Worm (Caenorhabditis elegans) whole organism, midembryonic: ENCODE results near the gene jamp-1.
A peak's percentile ranks its signal among the peaks of the same experiment; 100 is the strongest.

ENCODE experiments used
- T22C8.4 ChIP-seq: fragments of 200-800 bp; sonication (Bioruptor generic); IDR thresholded peaks from 2 replicates; pipeline ENCODE4 v1.3.6; 2022; ENCODE audit warnings: missing genetic modification characterization, missing compliant biosample characterization
- cog-1 ChIP-seq: sonication (generic microtip); optimal IDR thresholded peaks from 2 replicates; lab custom pipeline; 2016; ENCODE audit warnings: missing genetic modification characterization, missing compliant biosample characterization
- flt-1 ChIP-seq: fragments of 200-800 bp; sonication (Bioruptor generic); IDR thresholded peaks from 2 replicates; pipeline ENCODE4 v1.3.6; 2022; ENCODE audit warnings: missing genetic modification characterization, missing compliant biosample characterization
- klf-2 ChIP-seq: fragments of 200-800 bp; sonication (Bioruptor generic); conservative IDR thresholded peaks from 2 replicates; pipeline ENCODE4 v1.3.6; 2022; ENCODE audit warnings: missing genetic modification reagents, missing genetic modification characterization, missing compliant biosample characterization
- med-1 ChIP-seq: sonication (generic microtip); optimal IDR thresholded peaks from 2 replicates; lab custom pipeline; 2017; ENCODE audit warnings: missing genetic modification characterization, mild to moderate bottlenecking, missing compliant biosample characterization, antibody characterized with exemption, missing genetic modification reagents; ENCODE audit not compliant: insufficient read depth
- ref-1 ChIP-seq: fragments of 200-800 bp; sonication (Bioruptor generic); conservative IDR thresholded peaks from 2 replicates; pipeline ENCODE4 v1.3.6; 2022; ENCODE audit warnings: missing genetic modification reagents, missing genetic modification characterization, missing compliant biosample characterization
- tab-1 ChIP-seq: fragments of 200-800 bp; sonication (Bioruptor generic); IDR thresholded peaks from 2 replicates; pipeline ENCODE4 v1.3.6; 2022; ENCODE audit warnings: missing genetic modification characterization, missing compliant biosample characterization
- ztf-23 ChIP-seq: fragments of 200-800 bp; sonication (Bioruptor generic); IDR thresholded peaks from 2 replicates; pipeline ENCODE4 v1.3.6; 2022; ENCODE audit warnings: missing genetic modification reagents, missing genetic modification characterization, missing compliant biosample characterization
- ztf-29 ChIP-seq: fragments of 200-800 bp; sonication (Bioruptor generic); IDR thresholded peaks from 2 replicates; pipeline ENCODE4 v1.3.6; 2022; ENCODE audit warnings: missing genetic modification reagents, missing genetic modification characterization, missing compliant biosample characterization

jamp-1 gene

DNA sequence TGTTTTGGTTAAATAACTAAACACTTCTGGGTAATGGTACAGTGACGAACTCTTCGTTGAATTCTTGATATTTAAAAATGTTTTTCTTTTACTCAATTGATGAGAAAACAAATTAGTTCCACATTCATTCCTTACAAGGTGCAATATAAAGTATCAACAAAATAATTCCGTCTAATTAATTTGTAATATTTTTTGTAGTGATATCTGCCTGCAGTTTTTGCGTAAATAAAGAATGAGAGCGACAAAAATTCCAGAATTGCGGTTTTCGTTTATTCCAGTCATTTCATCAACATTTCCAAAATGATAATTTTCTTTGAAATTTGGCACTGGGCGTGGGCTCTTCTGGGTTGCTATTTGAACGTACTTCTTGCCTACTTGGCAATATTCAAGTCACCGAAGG, 4.2 kb upstream of the jamp-1 start, which contains the start of gene srd-20:
Gene srd-20 (plus strand): TSS at position 301 of the 400 bp plus-strand sequence.
- no peak for TF ChIP-seq cog-1
- TF ChIP-seq ztf-29 (GFP tag; lab: Robert Waterston, UW), result no peak
- no peak for TF ChIP-seq med-1 (GFP tag; lab: Kevin White, UChicago)
- TF ChIP-seq T22C8.4 (GFP tag; lab: Robert Waterston, UW), result no peak
- TF ChIP-seq flt-1 (GFP tag; lab: Robert Waterston, UW), result no peak
- no peak for TF ChIP-seq tab-1 (GFP tag; lab: Robert Waterston, UW)
- no peak for TF ChIP-seq ref-1
- TF ChIP-seq ztf-23 (GFP tag; lab: Robert Waterston, UW), result no peak
- no peak for TF ChIP-seq klf-2 (GFP tag; lab: Robert Waterston, UW)

DNA sequence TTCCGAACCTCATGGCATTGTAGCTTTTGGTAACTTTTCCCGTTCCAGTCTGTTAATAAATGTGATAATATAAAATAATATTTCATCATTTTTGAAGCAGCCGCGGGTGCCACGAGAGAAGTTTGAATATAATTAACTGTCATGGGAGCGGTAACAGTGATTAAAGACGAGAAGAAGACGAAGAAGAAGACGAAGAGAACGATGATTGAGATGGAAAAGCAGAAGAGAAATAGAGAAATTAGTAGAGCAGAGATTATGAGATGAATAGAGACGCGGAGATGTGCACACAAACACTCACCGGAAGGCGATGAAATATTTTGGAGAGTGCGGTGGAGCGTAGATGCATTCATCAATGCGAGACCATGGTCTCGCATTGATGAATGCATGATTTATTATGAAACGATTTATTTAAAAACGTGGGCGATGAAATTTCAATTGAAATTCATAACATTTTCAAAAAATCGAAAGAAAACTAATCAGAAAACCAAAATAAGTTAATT, 2.2 kb upstream of the jamp-1 start, which contains the start of gene seip-1:
Gene seip-1 (minus strand): TSS at position 51 of the 500 bp plus-strand sequence.
- no peak for TF ChIP-seq med-1 (GFP tag; lab: Kevin White, UChicago)
- TF ChIP-seq T22C8.4 (GFP tag; lab: Robert Waterston, UW), result no peak
- TF ChIP-seq cog-1, result peak; percentile 73
- TF ChIP-seq flt-1 (GFP tag; lab: Robert Waterston, UW), result peak; percentile 69
- TF ChIP-seq ref-1, result no peak
- no peak for TF ChIP-seq tab-1 (GFP tag; lab: Robert Waterston, UW)
- TF ChIP-seq klf-2 (GFP tag; lab: Robert Waterston, UW), result no peak
- TF ChIP-seq ztf-23 (GFP tag; lab: Robert Waterston, UW), result no peak
- TF ChIP-seq ztf-29 (GFP tag; lab: Robert Waterston, UW), result no peak

DNA sequence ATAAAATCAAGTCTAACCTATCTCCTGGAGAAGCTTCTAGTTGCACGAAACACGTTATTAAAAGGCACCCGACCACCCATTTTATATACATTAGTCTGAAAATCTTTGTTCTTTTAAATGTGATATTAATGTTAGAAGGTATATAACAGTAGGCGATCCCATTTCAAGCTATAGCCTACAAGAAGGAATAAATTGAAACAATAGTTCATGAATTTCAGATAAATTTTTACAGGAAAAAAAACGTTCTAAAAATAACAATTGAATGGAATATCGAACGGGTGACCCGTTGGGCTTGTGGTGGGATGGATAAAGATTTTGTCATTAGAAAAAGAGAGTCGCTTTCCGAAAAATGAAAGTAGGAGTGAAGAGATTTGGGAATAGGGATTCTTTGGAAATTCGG, 3.2 kb downstream of the jamp-1 start, which contains the start of gene pgap-3:
Gene pgap-3 (minus strand): TSS at position 101 of the 400 bp plus-strand sequence.
- TF ChIP-seq cog-1, result no peak
- no peak for TF ChIP-seq ztf-23 (GFP tag; lab: Robert Waterston, UW)
- TF ChIP-seq med-1 (GFP tag; lab: Kevin White, UChicago), result no peak
- TF ChIP-seq ref-1, result no peak
- TF ChIP-seq tab-1 (GFP tag; lab: Robert Waterston, UW), result no peak
- no peak for TF ChIP-seq flt-1 (GFP tag; lab: Robert Waterston, UW)
- no peak for TF ChIP-seq T22C8.4 (GFP tag; lab: Robert Waterston, UW)
- no peak for TF ChIP-seq ztf-29 (GFP tag; lab: Robert Waterston, UW)
- TF ChIP-seq klf-2 (GFP tag; lab: Robert Waterston, UW), result no peak

DNA sequence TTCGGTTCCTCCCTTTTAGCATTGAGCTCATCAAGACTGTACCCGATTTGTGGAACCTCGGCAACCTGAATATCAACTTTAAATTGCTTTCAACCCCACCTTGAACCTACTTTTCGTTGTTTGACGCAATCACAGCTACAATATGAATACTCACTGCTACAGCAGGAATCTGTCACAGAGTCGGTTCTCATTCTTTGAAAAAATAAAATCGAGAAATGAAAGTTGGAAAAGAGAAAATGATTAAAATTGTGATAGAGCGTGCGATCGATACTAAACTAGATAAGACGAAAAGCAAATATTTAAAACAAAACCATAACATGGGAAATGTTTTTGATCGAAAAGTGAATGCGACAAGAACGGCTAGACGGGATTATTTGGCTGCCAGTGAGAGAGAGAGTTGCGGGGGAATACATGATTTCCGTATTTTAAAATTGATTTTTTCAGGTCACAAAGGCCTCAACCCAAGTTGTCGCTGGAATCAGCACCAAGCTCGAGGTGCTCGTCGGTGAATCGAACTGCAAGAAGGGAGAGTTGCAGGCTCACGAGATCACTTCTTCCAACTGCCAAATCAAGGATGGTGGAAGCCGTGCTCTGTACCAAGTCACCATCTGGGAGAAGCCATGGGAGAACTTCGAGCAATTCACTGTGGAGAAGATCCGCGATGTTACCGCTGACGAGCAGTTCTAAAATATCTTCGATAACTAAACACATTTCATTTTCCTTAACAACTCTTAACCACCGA, 6.0 kb downstream of the jamp-1 start, which contains the start of gene R01B10.3:
Gene R01B10.3 (minus strand): TSS at position 277 of the 742 bp plus-strand sequence.
- TF ChIP-seq ztf-29 (GFP tag; lab: Robert Waterston, UW) (no peak), cog-1 (no peak), ref-1 (no peak), med-1 (GFP tag; lab: Kevin White, UChicago) (no peak), klf-2 (GFP tag; lab: Robert Waterston, UW) (no peak), tab-1 (GFP tag; lab: Robert Waterston, UW) (no peak), T22C8.4 (GFP tag; lab: Robert Waterston, UW) (no peak), flt-1 (GFP tag; lab: Robert Waterston, UW) (no peak), ztf-23 (GFP tag; lab: Robert Waterston, UW) (no peak)

DNA sequence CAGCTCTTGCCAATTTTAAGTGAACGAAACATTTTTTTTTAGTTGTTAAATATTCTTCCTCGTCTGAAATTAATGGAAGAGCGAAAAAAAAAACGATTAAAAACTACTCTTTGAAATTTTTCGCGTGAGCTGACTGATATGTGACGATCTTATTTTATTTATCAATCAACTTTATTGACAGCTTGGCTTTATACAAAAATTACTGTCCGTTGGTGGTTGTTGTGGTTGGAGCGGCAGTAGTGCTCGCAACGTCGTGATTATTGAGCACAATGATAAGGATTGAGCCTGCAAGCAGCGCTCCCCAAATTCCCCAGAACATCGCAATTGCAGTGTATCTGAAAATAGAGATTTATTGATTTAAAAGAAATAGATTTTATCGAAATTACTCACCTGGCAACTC, 6.6 kb downstream of the jamp-1 start:
- TF ChIP-seq ztf-23 (GFP tag; lab: Robert Waterston, UW), result no peak
- TF ChIP-seq ztf-29 (GFP tag; lab: Robert Waterston, UW), result no peak
- no peak for TF ChIP-seq flt-1 (GFP tag; lab: Robert Waterston, UW)
- TF ChIP-seq tab-1 (GFP tag; lab: Robert Waterston, UW), result no peak
- no peak for TF ChIP-seq ref-1
- TF ChIP-seq cog-1, result no peak
- TF ChIP-seq klf-2 (GFP tag; lab: Robert Waterston, UW), result no peak
- TF ChIP-seq T22C8.4 (GFP tag; lab: Robert Waterston, UW), result no peak
- no peak for TF ChIP-seq med-1 (GFP tag; lab: Kevin White, UChicago)

DNA sequence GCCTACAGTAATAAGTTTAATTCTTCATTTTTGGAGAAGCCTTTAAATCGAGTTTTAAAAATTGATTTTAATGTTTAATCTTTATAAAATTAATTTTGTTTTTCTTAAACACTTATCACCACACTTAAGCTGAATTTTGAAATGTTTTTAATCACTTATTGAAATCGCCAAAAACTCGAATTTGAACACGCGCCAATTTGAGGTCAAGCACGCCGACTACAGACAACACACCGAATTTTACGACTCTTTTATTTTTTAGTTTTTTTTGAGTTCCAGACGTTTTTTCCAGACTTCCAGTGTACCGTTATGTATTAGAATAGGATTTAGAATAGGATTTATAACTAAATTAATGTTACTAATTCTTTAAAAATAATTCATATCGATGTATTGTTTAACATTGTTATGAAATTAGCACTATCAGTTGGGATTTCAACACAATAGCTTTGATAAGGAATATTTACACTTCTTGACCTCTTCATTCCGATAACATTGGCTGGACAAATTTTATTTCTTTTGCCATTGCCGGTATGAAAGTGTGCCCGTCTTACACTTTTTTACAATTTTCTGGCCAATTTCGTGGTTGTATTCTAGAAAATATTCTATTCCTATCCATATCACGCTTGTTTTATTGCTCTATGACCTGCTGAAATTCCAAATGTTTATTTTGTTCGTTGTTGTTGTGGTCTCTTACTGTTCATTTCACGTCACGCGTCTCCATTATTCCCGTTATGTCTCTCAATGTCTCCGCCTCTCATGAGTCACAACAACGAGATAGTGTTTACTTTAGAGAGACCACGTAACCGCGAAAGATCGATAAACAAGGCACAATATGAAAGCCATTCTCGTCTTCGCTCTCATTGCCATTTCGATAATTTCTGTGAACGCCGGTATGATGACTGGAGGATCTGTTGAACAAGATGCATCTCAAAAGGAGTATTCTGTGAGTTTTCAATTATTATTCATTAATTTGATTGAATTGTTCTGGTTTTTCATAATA, 7.5 kb downstream of the jamp-1 start, which contains the start of gene cpi-2:
Gene cpi-2 (plus strand): TSS at position 788 of the 997 bp plus-strand sequence.
- TF ChIP-seq T22C8.4 (GFP tag; lab: Robert Waterston, UW) (peak; percentile 80), med-1 (GFP tag; lab: Kevin White, UChicago) (no peak), flt-1 (GFP tag; lab: Robert Waterston, UW) (no peak), cog-1 (no peak)

DNA sequence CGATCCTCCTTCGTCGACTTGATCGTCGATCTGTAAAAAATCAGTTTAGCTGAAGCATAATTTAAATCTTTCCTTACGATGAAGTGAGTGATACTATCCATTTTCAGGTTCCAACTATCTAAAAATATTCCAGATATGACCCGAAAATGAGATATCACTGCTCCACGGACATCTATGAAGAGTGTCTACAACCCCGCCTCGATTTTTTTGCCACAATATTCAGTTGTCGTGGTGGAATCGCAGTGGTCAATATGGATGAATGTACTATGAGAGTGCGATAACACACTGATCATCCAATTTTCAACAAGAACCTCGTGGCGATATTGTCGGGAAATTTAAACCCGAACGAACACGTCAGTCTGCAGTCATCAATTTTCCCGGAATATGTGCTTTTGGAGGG, 9.7 kb downstream of the jamp-1 start, which contains the start of gene R01B10.2:
Gene R01B10.2 (minus strand): TSS at position 101 of the 400 bp plus-strand sequence.
- no peak for TF ChIP-seq flt-1 (GFP tag; lab: Robert Waterston, UW)
- no peak for TF ChIP-seq med-1 (GFP tag; lab: Kevin White, UChicago)
- no peak for TF ChIP-seq ztf-23 (GFP tag; lab: Robert Waterston, UW)
- TF ChIP-seq T22C8.4 (GFP tag; lab: Robert Waterston, UW), result no peak
- TF ChIP-seq ztf-29 (GFP tag; lab: Robert Waterston, UW), result no peak
- no peak for TF ChIP-seq klf-2 (GFP tag; lab: Robert Waterston, UW)
- TF ChIP-seq cog-1, result no peak
- TF ChIP-seq tab-1 (GFP tag; lab: Robert Waterston, UW), result no peak
- no peak for TF ChIP-seq ref-1
